Fruit fly (Drosophila melanogaster) whole organism, embryonic: ENCODE measurements around the gene DIP-alpha.
A peak's percentile ranks its signal among the peaks of the same experiment; 100 is the strongest.

Source experiments
- ATbp ChIP-seq: fragments of 200-800 bp; sonication (Bioruptor generic); optimal IDR thresholded peaks from 2 replicates; lab custom pipeline; 2017; ENCODE audit warnings: missing biosample characterization, mild to moderate bottlenecking, missing genetic modification characterization, missing genetic modification reagents
- CG10209 ChIP-seq: fragments of 200-800 bp; sonication (Bioruptor generic); optimal IDR thresholded peaks from 3 replicates; lab custom pipeline; 2017; ENCODE audit warnings: missing biosample characterization, mild to moderate bottlenecking, missing genetic modification characterization, missing genetic modification reagents
- CG12236 ChIP-seq: fragments of 200-800 bp; sonication (Bioruptor generic); optimal IDR thresholded peaks from 2 replicates; lab custom pipeline; 2016; ENCODE audit warnings: missing biosample characterization, missing genetic modification characterization
- CG12391 ChIP-seq: fragments of 200-800 bp; sonication (Bioruptor generic); optimal IDR thresholded peaks from 3 replicates; lab custom pipeline; 2018; ENCODE audit warnings: missing biosample characterization, mild to moderate bottlenecking, missing genetic modification characterization, moderate library complexity
- CG13424 ChIP-seq: fragments of 200-800 bp; sonication (Bioruptor generic); optimal IDR thresholded peaks from 2 replicates; lab custom pipeline; 2019; ENCODE audit warnings: missing biosample characterization, mild to moderate bottlenecking, missing genetic modification characterization, moderate library complexity
- CG14050 ChIP-seq: fragments of 200-800 bp; sonication (Bioruptor generic); IDR thresholded peaks from 3 replicates; pipeline ENCODE4 v1.3.6; 2022; ENCODE audit warnings: missing biosample characterization, missing genetic modification characterization
- CG14441 ChIP-seq: fragments of 200-800 bp; sonication (Bioruptor generic); IDR thresholded peaks from 2 replicates; pipeline ENCODE4 v1.3.6; 2022; ENCODE audit warnings: missing biosample characterization, missing genetic modification characterization
- CG16779 ChIP-seq: fragments of 200-800 bp; sonication (Bioruptor generic); IDR thresholded peaks from 2 replicates; pipeline ENCODE4 v1.3.6; 2022; ENCODE audit warnings: missing biosample characterization, missing genetic modification characterization
- CG17359 ChIP-seq: fragments of 200-800 bp; sonication (Bioruptor generic); optimal IDR thresholded peaks from 3 replicates; lab custom pipeline; 2018; ENCODE audit warnings: missing biosample characterization, mild to moderate bottlenecking, missing genetic modification characterization, moderate library complexity
- CG17385 ChIP-seq: fragments of 200-800 bp; sonication (Bioruptor generic); optimal IDR thresholded peaks from 3 replicates; lab custom pipeline; 2018; ENCODE audit warnings: missing biosample characterization, mild to moderate bottlenecking, missing genetic modification characterization
- CG2116 ChIP-seq: fragments of 200-800 bp; sonication (Bioruptor generic); optimal IDR thresholded peaks from 3 replicates; lab custom pipeline; 2018; ENCODE audit warnings: missing biosample characterization, mild to moderate bottlenecking, missing genetic modification characterization
- CG2129 ChIP-seq: fragments of 200-800 bp; sonication (Bioruptor generic); IDR thresholded peaks from 2 replicates; pipeline ENCODE4 v1.3.6; 2022; ENCODE audit warnings: missing biosample characterization, missing genetic modification characterization; ENCODE audit not compliant: partially characterized antibody
- CG2202 ChIP-seq: fragments of 200-800 bp; sonication (Bioruptor generic); optimal IDR thresholded peaks from 2 replicates; lab custom pipeline; 2018; ENCODE audit warnings: missing biosample characterization, mild to moderate bottlenecking, missing genetic modification characterization
- CG2678 ChIP-seq: fragments of 200-800 bp; sonication (Bioruptor generic); optimal IDR thresholded peaks from 3 replicates; lab custom pipeline; 2019; ENCODE audit warnings: missing biosample characterization, mild to moderate bottlenecking, missing genetic modification characterization, moderate library complexity
- CG31388 ChIP-seq: fragments of 200-800 bp; sonication (Bioruptor generic); optimal IDR thresholded peaks from 2 replicates; lab custom pipeline; 2016; ENCODE audit warnings: missing biosample characterization, missing genetic modification characterization
- CG34422 ChIP-seq: fragments of 200-800 bp; sonication (Bioruptor generic); IDR thresholded peaks from 3 replicates; pipeline ENCODE4 v1.3.6; 2022; ENCODE audit warnings: missing biosample characterization, missing genetic modification characterization
- CG3847 ChIP-seq: fragments of 200-800 bp; sonication (Bioruptor generic); IDR thresholded peaks from 2 replicates; pipeline ENCODE4 v1.3.6; 2022; ENCODE audit warnings: missing biosample characterization, missing genetic modification characterization
- CG4404 ChIP-seq: fragments of 200-800 bp; sonication (Bioruptor generic); IDR thresholded peaks from 2 replicates; pipeline ENCODE4 v1.3.6; 2022; ENCODE audit warnings: missing biosample characterization, missing genetic modification characterization
- CG7556 ChIP-seq: fragments of 200-800 bp; sonication (Bioruptor generic); optimal IDR thresholded peaks from 2 replicates; lab custom pipeline; 2017; ENCODE audit warnings: missing biosample characterization, mild to moderate bottlenecking, missing genetic modification characterization
- CG8290 ChIP-seq, 3 experiments: fragments of 200-800 bp; sonication (Bioruptor generic); optimal IDR thresholded peaks; 2 replicates each; lab custom pipeline; 2016 to 2019; ENCODE audit warnings: missing biosample characterization in 3 of 3, missing genetic modification characterization in 3 of 3, mild to moderate bottlenecking in 2 of 3, moderate library complexity in 1 of 3
- CG9932 ChIP-seq: fragments of 200-800 bp; sonication (Bioruptor generic); IDR thresholded peaks from 2 replicates; pipeline ENCODE4 v1.3.6; 2022; ENCODE audit warnings: missing biosample characterization, missing genetic modification characterization
- CHES-1-like ChIP-seq: fragments of 200-800 bp; sonication (Bioruptor generic); optimal IDR thresholded peaks from 2 replicates; lab custom pipeline; 2016; ENCODE audit warnings: missing biosample characterization, missing genetic modification characterization
- Hmr ChIP-seq: fragments of 200-800 bp; sonication (Bioruptor generic); optimal IDR thresholded peaks from 3 replicates; lab custom pipeline; 2017; ENCODE audit warnings: mild to moderate bottlenecking, missing biosample characterization, missing genetic modification reagents, missing genetic modification characterization
- Hmx ChIP-seq: fragments of 200-800 bp; sonication (Bioruptor generic); optimal IDR thresholded peaks from 2 replicates; lab custom pipeline; 2016; ENCODE audit warnings: missing biosample characterization, missing genetic modification characterization
- NK7.1 ChIP-seq: fragments of 200-800 bp; sonication (Bioruptor generic); optimal IDR thresholded peaks from 3 replicates; lab custom pipeline; 2016; ENCODE audit warnings: missing biosample characterization, missing genetic modification characterization
- Oli ChIP-seq: fragments of 200-800 bp; sonication (Bioruptor generic); optimal IDR thresholded peaks from 2 replicates; lab custom pipeline; 2018; ENCODE audit warnings: missing biosample characterization, mild to moderate bottlenecking, missing genetic modification characterization, moderate library complexity
- Pdp1 ChIP-seq, 2 experiments: fragments of 200-800 bp; sonication (Bioruptor generic); optimal IDR thresholded peaks; 3 replicates each; lab custom pipeline; 2016; ENCODE audit warnings: missing biosample characterization in 2 of 2, missing genetic modification characterization in 2 of 2, mild to moderate bottlenecking in 1 of 2, moderate library complexity in 1 of 2
- Ptx1 ChIP-seq: fragments of 200-800 bp; sonication (Bioruptor generic); IDR thresholded peaks from 2 replicates; pipeline ENCODE4 v1.3.6; 2022; ENCODE audit warnings: missing biosample characterization, missing genetic modification characterization
- Sox102F ChIP-seq: fragments of 200-800 bp; sonication (Bioruptor generic); optimal IDR thresholded peaks from 2 replicates; lab custom pipeline; 2018; ENCODE audit warnings: missing biosample characterization, mild to moderate bottlenecking, missing genetic modification characterization, moderate library complexity
- Sry-δ ChIP-seq: fragments of 200-800 bp; sonication (Bioruptor generic); optimal IDR thresholded peaks from 2 replicates; lab custom pipeline; 2016; ENCODE audit warnings: missing biosample characterization, missing genetic modification characterization
- Xbp1 ChIP-seq: fragments of 200-800 bp; sonication (Bioruptor generic); optimal IDR thresholded peaks from 3 replicates; lab custom pipeline; 2016; ENCODE audit warnings: missing biosample characterization, mild to moderate bottlenecking, missing genetic modification characterization
- Xrp1 ChIP-seq: fragments of 200-800 bp; sonication (Bioruptor generic); IDR thresholded peaks from 2 replicates; pipeline ENCODE4 v1.3.6; 2022; ENCODE audit warnings: missing biosample characterization, missing genetic modification characterization
- br ChIP-seq: fragments of >200 bp; optimal IDR thresholded peaks from 2 replicates; lab custom pipeline; 2017
- cad ChIP-seq: fragments of >200 bp; optimal IDR thresholded peaks from 2 replicates; lab custom pipeline; 2017; ENCODE audit warnings: missing biosample characterization, missing genetic modification characterization
- cwo ChIP-seq: fragments of 200-800 bp; sonication (Bioruptor generic); optimal IDR thresholded peaks from 3 replicates; lab custom pipeline; 2017; ENCODE audit warnings: missing biosample characterization, missing genetic modification characterization, mild to moderate bottlenecking, moderate library complexity, missing genetic modification reagents
- fd3F ChIP-seq: fragments of 200-800 bp; sonication (Bioruptor generic); optimal IDR thresholded peaks from 2 replicates; lab custom pipeline; 2018; ENCODE audit warnings: missing biosample characterization, mild to moderate bottlenecking, missing genetic modification characterization, moderate library complexity
- gem ChIP-seq: fragments of 200-800 bp; sonication (Bioruptor generic); optimal IDR thresholded peaks from 2 replicates; lab custom pipeline; 2019; ENCODE audit warnings: missing biosample characterization, mild to moderate bottlenecking, missing genetic modification characterization, moderate library complexity
- grau ChIP-seq: fragments of 200-800 bp; optimal IDR thresholded peaks from 3 replicates; lab custom pipeline; 2019; ENCODE audit warnings: missing biosample characterization, mild to moderate bottlenecking, missing genetic modification characterization, moderate library complexity
- ind ChIP-seq: fragments of 200-800 bp; sonication (Bioruptor generic); optimal IDR thresholded peaks from 3 replicates; lab custom pipeline; 2016; ENCODE audit warnings: missing biosample characterization, missing genetic modification characterization
- row ChIP-seq: fragments of 200-800 bp; sonication (Bioruptor generic); IDR thresholded peaks from 3 replicates; pipeline ENCODE4 v1.3.6; 2022; ENCODE audit warnings: missing biosample characterization, missing genetic modification characterization
- scrt ChIP-seq: fragments of 200-800 bp; sonication (Bioruptor generic); optimal IDR thresholded peaks from 2 replicates; lab custom pipeline; 2018; ENCODE audit warnings: missing biosample characterization, mild to moderate bottlenecking, missing genetic modification characterization, moderate library complexity
- seq ChIP-seq: fragments of 200-800 bp; sonication (Bioruptor generic); IDR thresholded peaks from 2 replicates; pipeline ENCODE4 v1.3.6; 2022; ENCODE audit warnings: missing biosample characterization, missing genetic modification characterization
- slbo ChIP-seq: fragments of 200-800 bp; sonication (Bioruptor generic); IDR thresholded peaks from 2 replicates; pipeline ENCODE4 v1.3.6; 2022; ENCODE audit warnings: missing biosample characterization, missing genetic modification characterization
- tgo ChIP-seq: fragments of 200-800 bp; sonication (Bioruptor generic); IDR thresholded peaks from 3 replicates; pipeline ENCODE4 v1.3.6; 2022; ENCODE audit warnings: missing biosample characterization, missing genetic modification characterization
- unpg ChIP-seq: fragments of 200-800 bp; sonication (Bioruptor generic); optimal IDR thresholded peaks from 3 replicates; lab custom pipeline; 2018; ENCODE audit warnings: missing biosample characterization, mild to moderate bottlenecking, missing genetic modification characterization, moderate library complexity

DIP-alpha gene

DNA sequence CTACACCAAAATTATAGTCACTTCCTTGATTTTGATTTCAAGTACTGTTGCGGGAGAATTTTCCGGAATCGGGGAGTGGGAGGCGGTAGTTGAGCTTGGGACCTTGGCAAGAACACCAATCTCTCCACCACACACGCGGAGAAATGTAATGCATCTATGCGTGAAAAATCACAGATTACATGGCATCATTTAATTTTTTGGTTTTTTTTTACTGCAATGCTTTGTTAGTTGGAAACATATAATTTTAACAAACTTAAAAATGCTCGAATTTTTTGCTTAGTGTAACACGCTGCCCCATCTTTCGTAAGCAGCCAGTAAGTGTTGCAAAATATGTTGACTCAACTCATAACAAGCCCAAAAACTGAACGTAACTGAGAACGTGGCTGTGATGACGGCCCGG is 22.9 kb downstream of the DIP-alpha start (continued):
- TF ChIP-seq Oli (tag; lab: Kevin White, UChicago), result peak; percentile 24
- peak; percentile 42 for TF ChIP-seq CG7556 (GFP tag; lab: Kevin White, UChicago)
- TF ChIP-seq CG10209 (GFP tag; lab: Kevin White, UChicago), result peak; percentile 26
- TF ChIP-seq cad (GFP tag; lab: Kevin White, UChicago), result no peak
- no peak for TF ChIP-seq NK7.1 (GFP tag; lab: Kevin White, UChicago)
- TF ChIP-seq Sox102F (GFP tag; lab: Kevin White, UChicago), result peak; percentile 34
- peak; percentile 16 for TF ChIP-seq ind
- TF ChIP-seq tgo (GFP tag; lab: Robert Waterston, UW), result no peak
- TF ChIP-seq CG2116 (GFP tag; lab: Kevin White, UChicago), result no peak
- no peak for TF ChIP-seq CG16779 (GFP tag; lab: Robert Waterston, UW)
- peak; percentile 48 for TF ChIP-seq gem (tag; lab: Kevin White, UChicago)
- peak; percentile 29; the same call in 1 of the 2 replicates for TF ChIP-seq CG3847 (GFP tag; lab: Robert Waterston, UW)
- TF ChIP-seq CG17385, result peak; percentile 4
- TF ChIP-seq CG12236 (GFP tag; lab: Kevin White, UChicago), result no peak
- TF ChIP-seq fd3F, result no peak
- TF ChIP-seq CG4404 (GFP tag; lab: Robert Waterston, UW), result no peak
- TF ChIP-seq seq (GFP tag; lab: Robert Waterston, UW), result peak; percentile 42
- TF ChIP-seq CG14441 (GFP tag; lab: Robert Waterston, UW), result 0 out of 2 replicates have a peak, but pooled peaks have one; percentile 14
- TF ChIP-seq cwo (GFP tag; lab: Kevin White, UChicago), result peak; percentile 35
- no peak for TF ChIP-seq CG34422 (GFP tag; lab: Robert Waterston, UW)
- no peak for TF ChIP-seq CG9932
- no peak for TF ChIP-seq CHES-1-like (GFP tag; lab: Kevin White, UChicago)
- no peak for TF ChIP-seq CG2202 (tag; lab: Kevin White, UChicago)
- TF ChIP-seq Xbp1, result peak; percentile 20
- peak; percentile 0 for TF ChIP-seq ATbp (GFP tag; lab: Kevin White, UChicago)
- TF ChIP-seq Xrp1 (GFP tag; lab: Robert Waterston, UW), result peak; percentile 10; the same call in 1 of the 2 replicates
- TF ChIP-seq br (lab: Kevin White, UChicago), result no peak
- TF ChIP-seq scrt (GFP tag; lab: Kevin White, UChicago), result peak; percentile 3
- TF ChIP-seq slbo, result peak; percentile 35
- TF ChIP-seq Hmx (GFP tag; lab: Kevin White, UChicago), result no peak
- peak; percentile 3 for TF ChIP-seq unpg (GFP tag; lab: Kevin White, UChicago)
- TF ChIP-seq Ptx1 (GFP tag; lab: Robert Waterston, UW), result peak; percentile 20; the same call in 1 of the 2 replicates
- TF ChIP-seq grau (tag; lab: Kevin White, UChicago), result peak; percentile 0
- peak; percentile 51 for TF ChIP-seq Hmr (GFP tag; lab: Kevin White, UChicago)
- peak; percentile 16 to 17 for TF ChIP-seq Pdp1 (GFP tag; optimal IDR thresholded peaks at IDR 0.05; lab: Kevin White, UChicago)
- TF ChIP-seq CG2129 (GFP tag; lab: Robert Waterston, UW), result no peak
- no peak for TF ChIP-seq CG31388
- peak; percentile 59; the same call in 2 of the 3 replicates for TF ChIP-seq row (GFP tag; lab: Robert Waterston, UW)
- TF ChIP-seq CG8290 (GFP tag; optimal IDR thresholded peaks at IDR 0.05; lab: Kevin White, UChicago), result no peak
- no peak for TF ChIP-seq CG8290 (tag; optimal IDR thresholded peaks at IDR 0.05; lab: Kevin White, UChicago)
- peak; percentile 21 for TF ChIP-seq CG17359
- peak; percentile 24; the same call in 1 of the 3 replicates for TF ChIP-seq CG14050 (GFP tag; lab: Robert Waterston, UW)
- TF ChIP-seq CG13424 (tag; lab: Kevin White, UChicago), result peak; percentile 20
- peak; percentile 3 for TF ChIP-seq CG12391 (tag; lab: Kevin White, UChicago)
- peak; percentile 45 for TF ChIP-seq CG2678 (tag; lab: Kevin White, UChicago)
- TF ChIP-seq Sry-δ (GFP tag; lab: Kevin White, UChicago), result peak; percentile 0
